Worm (Caenorhabditis elegans): ENCODE data around the gene W06F12.2.

DNA sequence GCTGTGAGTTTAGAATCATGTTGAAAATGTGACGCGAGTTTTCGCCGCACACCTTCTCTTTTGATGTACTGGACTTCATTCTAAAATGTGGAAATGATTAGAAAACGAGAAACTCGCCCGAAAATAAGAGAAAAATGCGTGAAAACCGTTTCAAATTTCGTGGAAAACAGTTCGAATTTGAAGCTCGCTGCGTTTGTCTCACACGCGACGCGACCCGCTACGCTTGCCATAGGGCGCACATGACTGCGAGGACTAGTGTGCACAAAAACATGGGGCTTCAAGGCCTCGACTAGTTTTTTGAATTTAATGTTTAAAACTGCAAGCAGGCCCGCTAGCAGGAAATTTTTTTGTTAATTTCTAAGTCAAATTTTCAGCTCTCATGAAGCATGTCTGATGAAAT, 39.7 kb upstream of the W06F12.2 start, which contains the start of the genes cyk-4 and pdr-1:
- TF ChIP-seq him-1 (tag; optimal IDR thresholded peaks at IDR 0.05) (no peak), dao-5 (tag; optimal IDR thresholded peaks at IDR 0.05) (no peak)
